Fruit fly (Drosophila melanogaster) whole organism, embryonic: ENCODE data around the gene Pgm1.

Experiments
- Abd-B ChIP-seq: fragments of 200-800 bp; sonication (Bioruptor generic); optimal IDR thresholded peaks from 2 replicates; lab custom pipeline; 2018; ENCODE audit warnings: missing biosample characterization, mild to moderate bottlenecking, missing genetic modification characterization, moderate library complexity
- CG10654 ChIP-seq: fragments of 200-800 bp; sonication (Bioruptor generic); optimal IDR thresholded peaks from 2 replicates; lab custom pipeline; 2016; ENCODE audit warnings: missing biosample characterization, missing genetic modification characterization
- CG11456 ChIP-seq: fragments of 200-800 bp; sonication (Bioruptor generic); IDR thresholded peaks from 3 replicates; pipeline ENCODE4 v1.3.6; 2022; ENCODE audit warnings: missing biosample characterization, missing genetic modification characterization
- CG12299 ChIP-seq: fragments of 200-800 bp; sonication (Bioruptor generic); optimal IDR thresholded peaks from 2 replicates; lab custom pipeline; 2018; ENCODE audit warnings: missing biosample characterization, mild to moderate bottlenecking, missing genetic modification characterization
- CG13894 ChIP-seq: fragments of 200-800 bp; sonication (Bioruptor generic); optimal IDR thresholded peaks from 3 replicates; lab custom pipeline; 2018; ENCODE audit warnings: missing biosample characterization, mild to moderate bottlenecking, missing genetic modification characterization, moderate library complexity
- CG14014 ChIP-seq: fragments of 200-800 bp; sonication (Bioruptor generic); IDR thresholded peaks from 2 replicates; pipeline ENCODE4 v1.3.6; 2022; ENCODE audit warnings: missing biosample characterization, missing genetic modification characterization
- CG15269 ChIP-seq: fragments of 200-800 bp; sonication (Bioruptor generic); optimal IDR thresholded peaks from 2 replicates; lab custom pipeline; 2018; ENCODE audit warnings: missing biosample characterization, mild to moderate bottlenecking, missing genetic modification characterization, moderate library complexity
- CG17361 ChIP-seq: fragments of 200-800 bp; sonication (Bioruptor generic); IDR thresholded peaks from 3 replicates; pipeline ENCODE4 v1.3.6; 2022; ENCODE audit warnings: missing biosample characterization, missing genetic modification characterization
- CG2678 ChIP-seq: fragments of 200-800 bp; sonication (Bioruptor generic); optimal IDR thresholded peaks from 3 replicates; lab custom pipeline; 2019; ENCODE audit warnings: missing biosample characterization, mild to moderate bottlenecking, missing genetic modification characterization, moderate library complexity
- CG30020 ChIP-seq: fragments of 200-800 bp; optimal IDR thresholded peaks from 2 replicates; lab custom pipeline; 2019; ENCODE audit warnings: missing biosample characterization, mild to moderate bottlenecking, missing genetic modification characterization, moderate library complexity
- CG30431 ChIP-seq: fragments of 200-800 bp; sonication (Bioruptor generic); optimal IDR thresholded peaks from 2 replicates; lab custom pipeline; 2017; ENCODE audit warnings: missing biosample characterization, missing genetic modification characterization
- CG42726 ChIP-seq: fragments of 200-800 bp; sonication (Bioruptor generic); IDR thresholded peaks from 2 replicates; pipeline ENCODE4 v1.3.6; 2022; ENCODE audit warnings: missing biosample characterization, missing genetic modification characterization; ENCODE audit not compliant: partially characterized antibody
- CG5180 ChIP-seq: fragments of 200-800 bp; sonication (Bioruptor generic); optimal IDR thresholded peaks from 3 replicates; lab custom pipeline; 2017; ENCODE audit warnings: missing biosample characterization, missing genetic modification characterization, mild to moderate bottlenecking, moderate library complexity, missing genetic modification reagents
- CG6272 ChIP-seq: fragments of 200-800 bp; sonication (Bioruptor generic); IDR thresholded peaks from 2 replicates; pipeline ENCODE4 v1.3.6; 2022; ENCODE audit warnings: missing biosample characterization, missing genetic modification characterization
- CG6813 ChIP-seq: fragments of 200-800 bp; sonication (Bioruptor generic); optimal IDR thresholded peaks from 2 replicates; lab custom pipeline; 2017; ENCODE audit warnings: missing biosample characterization, missing genetic modification characterization, mild to moderate bottlenecking, moderate library complexity, missing genetic modification reagents
- CG7556 ChIP-seq: fragments of 200-800 bp; sonication (Bioruptor generic); optimal IDR thresholded peaks from 2 replicates; lab custom pipeline; 2017; ENCODE audit warnings: missing biosample characterization, mild to moderate bottlenecking, missing genetic modification characterization
- CG7928 ChIP-seq: fragments of 200-800 bp; sonication (Bioruptor generic); optimal IDR thresholded peaks from 2 replicates; lab custom pipeline; 2017; ENCODE audit warnings: missing biosample characterization, mild to moderate bottlenecking, missing genetic modification characterization
- CG8924 ChIP-seq: fragments of 200-800 bp; optimal IDR thresholded peaks from 3 replicates; lab custom pipeline; 2019; ENCODE audit warnings: missing biosample characterization, mild to moderate bottlenecking, missing genetic modification characterization, moderate library complexity
- CG8944 ChIP-seq: fragments of 200-800 bp; sonication (Bioruptor generic); optimal IDR thresholded peaks from 3 replicates; lab custom pipeline; 2016; ENCODE audit warnings: missing biosample characterization, missing genetic modification characterization
- CG9817 ChIP-seq: fragments of 200-800 bp; sonication (Bioruptor generic); optimal IDR thresholded peaks from 2 replicates; lab custom pipeline; 2018; ENCODE audit warnings: missing biosample characterization, mild to moderate bottlenecking, missing genetic modification characterization, moderate library complexity
- Dp ChIP-seq: fragments of 200-800 bp; sonication (Bioruptor generic); optimal IDR thresholded peaks from 2 replicates; lab custom pipeline; 2018; ENCODE audit warnings: missing biosample characterization, mild to moderate bottlenecking, missing genetic modification characterization, moderate library complexity
- E2f1 ChIP-seq: fragments of 200-800 bp; sonication (Bioruptor generic); IDR thresholded peaks from 2 replicates; pipeline ENCODE4 v1.3.6; 2022; ENCODE audit warnings: missing biosample characterization, missing genetic modification characterization
- E2f2 ChIP-seq: fragments of 200-800 bp; sonication (Bioruptor generic); IDR thresholded peaks from 2 replicates; pipeline ENCODE4 v1.3.6; 2022; ENCODE audit warnings: missing biosample characterization, missing genetic modification characterization
- Elba2 ChIP-seq: fragments of 200-800 bp; sonication (Bioruptor generic); optimal IDR thresholded peaks from 3 replicates; lab custom pipeline; 2016; ENCODE audit warnings: missing biosample characterization, missing genetic modification characterization
- HHEX ChIP-seq: fragments of 200-800 bp; sonication (Bioruptor generic); optimal IDR thresholded peaks from 3 replicates; lab custom pipeline; 2017; ENCODE audit warnings: missing biosample characterization, mild to moderate bottlenecking, missing genetic modification characterization, missing genetic modification reagents
- NC2β ChIP-seq: fragments of 200-800 bp; sonication (Bioruptor generic); optimal IDR thresholded peaks from 2 replicates; lab custom pipeline; 2016; ENCODE audit warnings: missing biosample characterization, missing genetic modification characterization
- NFAT ChIP-seq: fragments of 200-800 bp; sonication (Bioruptor generic); IDR thresholded peaks from 2 replicates; pipeline ENCODE4 v1.3.6; 2022; ENCODE audit warnings: missing biosample characterization, missing genetic modification characterization
- Ptx1 ChIP-seq: fragments of 200-800 bp; sonication (Bioruptor generic); IDR thresholded peaks from 2 replicates; pipeline ENCODE4 v1.3.6; 2022; ENCODE audit warnings: missing biosample characterization, missing genetic modification characterization
- Ravus ChIP-seq: fragments of 200-800 bp; sonication (Bioruptor generic); IDR thresholded peaks from 2 replicates; pipeline ENCODE4 v1.3.6; 2022; ENCODE audit warnings: missing biosample characterization, missing genetic modification characterization
- Usf ChIP-seq: fragments of 200-800 bp; sonication (Bioruptor generic); optimal IDR thresholded peaks from 2 replicates; lab custom pipeline; 2017; ENCODE audit warnings: missing genotype, missing biosample characterization, missing genetic modification characterization
- abd-A ChIP-seq: fragments of 200-800 bp; sonication (Bioruptor generic); optimal IDR thresholded peaks from 3 replicates; lab custom pipeline; 2019; ENCODE audit warnings: missing biosample characterization, mild to moderate bottlenecking, missing genetic modification characterization, moderate library complexity
- bowl ChIP-seq: fragments of 200-800 bp; sonication (Bioruptor generic); IDR thresholded peaks from 2 replicates; pipeline ENCODE4 v1.3.6; 2022; ENCODE audit warnings: missing biosample characterization, missing genetic modification characterization
- caup ChIP-seq: fragments of 200-800 bp; sonication (Bioruptor generic); optimal IDR thresholded peaks from 3 replicates; lab custom pipeline; 2017; ENCODE audit warnings: missing biosample characterization, mild to moderate bottlenecking, missing genetic modification characterization, moderate library complexity; ENCODE audit not compliant: severe bottlenecking
- eve ChIP-seq, 2 experiments: fragments of >200 bp; optimal IDR thresholded peaks; 2 replicates each; lab custom pipeline; 2017; ENCODE audit warnings: missing biosample characterization in 2 of 2, missing genetic modification characterization in 2 of 2
- fd64A ChIP-seq: fragments of 200-800 bp; sonication (Bioruptor generic); optimal IDR thresholded peaks from 3 replicates; lab custom pipeline; 2018; ENCODE audit warnings: missing biosample characterization, mild to moderate bottlenecking, missing genetic modification characterization
- fru ChIP-seq: fragments of >200 bp; optimal IDR thresholded peaks from 2 replicates; lab custom pipeline; 2017
- h ChIP-seq: fragments of >200 bp; optimal IDR thresholded peaks from 2 replicates; lab custom pipeline; 2017
- ham ChIP-seq: fragments of 200-800 bp; sonication (Bioruptor generic); IDR thresholded peaks from 2 replicates; pipeline ENCODE4 v1.3.6; 2022; ENCODE audit warnings: missing biosample characterization, missing genetic modification characterization
- ind ChIP-seq: fragments of 200-800 bp; sonication (Bioruptor generic); optimal IDR thresholded peaks from 3 replicates; lab custom pipeline; 2016; ENCODE audit warnings: missing biosample characterization, missing genetic modification characterization
- insv ChIP-seq, 2 experiments: fragments of 200-800 bp; sonication (Bioruptor generic); optimal IDR thresholded peaks; 3 replicates each; lab custom pipeline; 2016 to 2018; ENCODE audit warnings: missing biosample characterization in 2 of 2, missing genetic modification characterization in 2 of 2
- klu ChIP-seq: fragments of 200-800 bp; sonication (Bioruptor generic); IDR thresholded peaks from 2 replicates; pipeline ENCODE4 v1.3.6; 2022; ENCODE audit warnings: missing biosample characterization, missing genetic modification characterization
- kni ChIP-seq: fragments of 200-800 bp; sonication (Bioruptor generic); optimal IDR thresholded peaks from 3 replicates; lab custom pipeline; 2017; ENCODE audit warnings: mild to moderate bottlenecking, missing biosample characterization, missing genetic modification reagents, missing genetic modification characterization
- luna ChIP-seq: fragments of 200-800 bp; sonication (Bioruptor generic); optimal IDR thresholded peaks from 2 replicates; lab custom pipeline; 2016; ENCODE audit warnings: missing biosample characterization, missing genetic modification characterization
- org-1 ChIP-seq: fragments of 200-800 bp; sonication (Bioruptor generic); optimal IDR thresholded peaks from 2 replicates; lab custom pipeline; 2017; ENCODE audit warnings: missing biosample characterization, missing genetic modification characterization
- ro ChIP-seq: fragments of 200-800 bp; sonication (Bioruptor generic); IDR thresholded peaks from 2 replicates; pipeline ENCODE4 v1.3.6; 2022; ENCODE audit warnings: missing biosample characterization, missing genetic modification characterization
- schlank ChIP-seq: fragments of 200-800 bp; sonication (Bioruptor generic); optimal IDR thresholded peaks from 2 replicates; lab custom pipeline; 2018; ENCODE audit warnings: missing biosample characterization, mild to moderate bottlenecking, missing genetic modification characterization
- sd ChIP-seq: fragments of 200-800 bp; sonication (Bioruptor generic); optimal IDR thresholded peaks from 3 replicates; lab custom pipeline; 2018; ENCODE audit warnings: missing biosample characterization, mild to moderate bottlenecking, missing genetic modification characterization, moderate library complexity
- slp2 ChIP-seq: fragments of 200-800 bp; sonication (Bioruptor generic); optimal IDR thresholded peaks from 2 replicates; lab custom pipeline; 2016; ENCODE audit warnings: missing biosample characterization, missing genetic modification characterization
- vvl ChIP-seq: fragments of 200-800 bp; sonication (Bioruptor generic); IDR thresholded peaks from 2 replicates; pipeline ENCODE4 v1.3.6; 2022; ENCODE audit warnings: missing biosample characterization, missing genetic modification characterization
- wor ChIP-seq: fragments of 200-800 bp; sonication (Bioruptor generic); IDR thresholded peaks from 2 replicates; pipeline ENCODE4 v1.3.6; 2022; ENCODE audit warnings: missing biosample characterization, missing genetic modification characterization

Pgm1 gene

DNA sequence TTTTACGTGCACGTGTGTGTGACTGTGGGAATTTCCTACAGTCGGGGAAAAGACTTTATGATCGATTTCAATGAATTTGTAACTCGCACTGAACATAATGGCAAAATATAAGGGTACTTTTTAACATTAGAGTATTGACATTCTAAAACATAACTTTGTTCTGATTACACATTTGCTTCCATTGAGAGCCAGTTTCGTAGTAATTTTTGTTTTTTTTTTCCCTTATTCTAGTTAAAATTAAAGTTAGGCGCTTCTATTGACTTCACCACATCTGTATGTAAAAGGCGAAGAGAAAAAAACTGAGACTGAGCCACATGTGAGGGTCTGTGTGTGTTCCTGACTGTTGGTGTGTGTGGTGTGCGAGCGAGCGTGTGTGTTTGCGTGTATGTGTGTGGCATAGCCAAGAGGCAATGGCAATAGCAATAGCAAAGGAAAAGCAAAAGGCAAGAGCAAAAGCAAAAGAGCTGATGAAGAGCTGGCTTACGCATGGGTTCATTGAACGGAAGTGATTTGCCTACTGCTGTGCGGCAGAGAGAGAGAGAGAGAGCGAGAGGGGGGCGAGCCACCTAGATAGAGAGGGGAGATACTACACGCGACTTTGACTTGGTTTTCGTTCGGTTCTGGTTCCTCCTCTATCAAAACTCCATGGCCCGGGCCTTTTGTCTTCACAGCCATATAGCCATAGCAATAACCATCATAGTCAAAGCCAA, 33.7 kb upstream of the Pgm1 start (continued):
- TF ChIP-seq CG13894 (tag; lab: Kevin White, UChicago) (peak; percentile 78), CG10654 (GFP tag; lab: Kevin White, UChicago) (peak; percentile 25), eve (GFP tag; optimal IDR thresholded peaks at IDR 0.05; lab: Kevin White, UChicago) (peak in 1 of 2 experiments; percentile 92), fru (lab: Kevin White, UChicago) (no peak), ham (GFP tag; lab: Robert Waterston, UW) (no peak), abd-A (tag; lab: Kevin White, UChicago) (peak; percentile 52), CG17361 (GFP tag; lab: Robert Waterston, UW) (peak; percentile 76), CG8944 (GFP tag; lab: Kevin White, UChicago) (peak; percentile 33), CG30431 (GFP tag; lab: Kevin White, UChicago) (peak; percentile 34), Dp (GFP tag; lab: Kevin White, UChicago) (no peak), h (lab: Kevin White, UChicago) (no peak), E2f2 (GFP tag; lab: Robert Waterston, UW) (peak; percentile 47; the same call in 1 of the 2 replicates), E2f1 (GFP tag; lab: Robert Waterston, UW) (peak; percentile 41), CG42726 (GFP tag; lab: Robert Waterston, UW) (no peak), ro (GFP tag; lab: Robert Waterston, UW) (no peak), CG7928 (GFP tag; lab: Kevin White, UChicago) (peak; percentile 14), fd64A (no peak), ind (GFP tag; lab: Kevin White, UChicago) (peak; percentile 68), vvl (GFP tag; lab: Robert Waterston, UW) (peak; percentile 44), CG30020 (tag; lab: Kevin White, UChicago) (no peak), CG11456 (GFP tag; lab: Robert Waterston, UW) (no peak), CG6272 (GFP tag; lab: Robert Waterston, UW) (no peak), sd (tag; lab: Kevin White, UChicago) (peak; percentile 49), org-1 (peak; percentile 57), caup (GFP tag; lab: Kevin White, UChicago) (peak; percentile 80), Ravus (GFP tag; lab: Robert Waterston, UW) (no peak), schlank (tag; lab: Kevin White, UChicago) (peak; percentile 11), CG9817 (peak; percentile 70), HHEX (GFP tag; lab: Kevin White, UChicago) (peak; percentile 79), CG8924 (tag; lab: Kevin White, UChicago) (peak; percentile 79), luna (GFP tag; lab: Kevin White, UChicago) (no peak), kni (GFP tag; lab: Kevin White, UChicago) (peak; percentile 24), NC2β (GFP tag; lab: Kevin White, UChicago) (peak; percentile 31), CG12299 (peak; percentile 53), CG14014 (peak; percentile 55), klu (no peak), Usf (peak; percentile 42), Ptx1 (peak; percentile 58), Elba2 (GFP tag; lab: Kevin White, UChicago) (no peak), bowl (GFP tag; lab: Robert Waterston, UW) (no peak), CG6813 (peak; percentile 69), CG2678 (tag; lab: Kevin White, UChicago) (peak; percentile 90), slp2 (GFP tag; lab: Kevin White, UChicago) (peak; percentile 59), Abd-B (GFP tag; lab: Kevin White, UChicago) (no peak), CG7556 (GFP tag; lab: Kevin White, UChicago) (peak; percentile 83), CG5180 (GFP tag; lab: Kevin White, UChicago) (peak; percentile 45), CG15269 (tag; lab: Kevin White, UChicago) (peak; percentile 82), wor (GFP tag; lab: Robert Waterston, UW) (no peak), insv (GFP tag; optimal IDR thresholded peaks at IDR 0.05; lab: Kevin White, UChicago) (peak in 1 of 2 experiments; percentile 9), NFAT (GFP tag; lab: Robert Waterston, UW) (peak; percentile 32; the same call in 1 of the 2 replicates)
